Fruit fly (Drosophila melanogaster) whole organism, pupa: Measurements from ENCODE around the gene CG14339.

ENCODE experiments used
- CG10348 ChIP-seq: fragments of 200-800 bp; sonication (Bioruptor generic); IDR thresholded peaks from 2 replicates; pipeline ENCODE4 v1.3.6; 2022; ENCODE audit warnings: missing biosample characterization, missing genetic modification characterization
- CG12605 ChIP-seq: fragments of 200-800 bp; sonication (Bioruptor generic); IDR thresholded peaks from 2 replicates; pipeline ENCODE4 v1.3.6; 2022; ENCODE audit warnings: missing biosample characterization, missing genetic modification characterization
- CG13204 ChIP-seq: fragments of 200-800 bp; sonication (Bioruptor generic); optimal IDR thresholded peaks from 2 replicates; lab custom pipeline; 2018; ENCODE audit warnings: missing biosample characterization, mild to moderate bottlenecking, missing genetic modification characterization, moderate library complexity
- CG14655 ChIP-seq: fragments of 200-800 bp; sonication (Bioruptor generic); optimal IDR thresholded peaks from 3 replicates; lab custom pipeline; 2017; ENCODE audit warnings: mild to moderate bottlenecking, missing biosample characterization, missing genetic modification reagents, missing genetic modification characterization
- CG15710 ChIP-seq: fragments of 200-800 bp; sonication (Bioruptor generic); optimal IDR thresholded peaks from 2 replicates; lab custom pipeline; 2018; ENCODE audit warnings: missing biosample characterization, mild to moderate bottlenecking, missing genetic modification characterization, moderate library complexity
- CG17806 ChIP-seq: fragments of 200-800 bp; sonication (Bioruptor generic); optimal IDR thresholded peaks from 2 replicates; lab custom pipeline; 2018; ENCODE audit warnings: missing biosample characterization, mild to moderate bottlenecking, missing genetic modification characterization, moderate library complexity
- CG32121 ChIP-seq: fragments of 200-800 bp; sonication (Bioruptor generic); IDR thresholded peaks from 2 replicates; pipeline ENCODE4 v1.3.6; 2022; ENCODE audit warnings: missing biosample characterization, missing genetic modification characterization
- CG34367 ChIP-seq: fragments of 200-800 bp; sonication (Bioruptor generic); optimal IDR thresholded peaks from 2 replicates; lab custom pipeline; 2018; ENCODE audit warnings: missing biosample characterization, mild to moderate bottlenecking, missing genetic modification characterization
- CG4496 ChIP-seq: fragments of 200-800 bp; sonication (Bioruptor generic); IDR thresholded peaks from 3 replicates; pipeline ENCODE4 v1.3.6; 2022; ENCODE audit warnings: missing biosample characterization, missing genetic modification characterization
- CG8159 ChIP-seq: fragments of 200-800 bp; sonication (Bioruptor generic); optimal IDR thresholded peaks from 3 replicates; lab custom pipeline; 2018; ENCODE audit warnings: missing biosample characterization, mild to moderate bottlenecking, missing genetic modification characterization, moderate library complexity
- CG8301 ChIP-seq: fragments of 200-800 bp; sonication (Bioruptor generic); optimal IDR thresholded peaks from 2 replicates; lab custom pipeline; 2018; ENCODE audit warnings: missing biosample characterization, mild to moderate bottlenecking, missing genetic modification characterization
- CG9948 ChIP-seq: fragments of 200-800 bp; sonication (Bioruptor generic); optimal IDR thresholded peaks from 2 replicates; lab custom pipeline; 2018; ENCODE audit warnings: missing biosample characterization, mild to moderate bottlenecking, missing genetic modification characterization, moderate library complexity
- D1 ChIP-seq: fragments of 200-800 bp; sonication (Bioruptor generic); optimal IDR thresholded peaks from 2 replicates; lab custom pipeline; 2018; ENCODE audit warnings: missing biosample characterization, mild to moderate bottlenecking, missing genetic modification characterization, moderate library complexity
- EcR ChIP-seq: fragments of 200-800 bp; sonication (Bioruptor generic); optimal IDR thresholded peaks from 3 replicates; lab custom pipeline; 2019; ENCODE audit warnings: missing biosample characterization, missing genetic modification characterization, mild to moderate bottlenecking, moderate library complexity, missing genetic modification reagents
- Ets98B ChIP-seq: fragments of 200-800 bp; sonication (Bioruptor generic); IDR thresholded peaks from 2 replicates; pipeline ENCODE4 v1.3.6; 2022; ENCODE audit warnings: missing biosample characterization, missing genetic modification characterization
- Pif1A ChIP-seq: fragments of 200-800 bp; sonication (Bioruptor generic); optimal IDR thresholded peaks from 3 replicates; lab custom pipeline; 2016; ENCODE audit warnings: missing biosample characterization, missing genetic modification characterization
- Pif1B ChIP-seq: fragments of 200-800 bp; sonication (Bioruptor generic); optimal IDR thresholded peaks from 3 replicates; lab custom pipeline; 2016; ENCODE audit warnings: missing biosample characterization, missing genetic modification characterization
- Snoo ChIP-seq: fragments of 200-800 bp; sonication (Bioruptor generic); optimal IDR thresholded peaks from 3 replicates; lab custom pipeline; 2017; ENCODE audit warnings: missing biosample characterization, mild to moderate bottlenecking, missing genetic modification characterization, inconsistent platforms
- fd96Ca ChIP-seq: fragments of 200-800 bp; sonication (Bioruptor generic); IDR thresholded peaks from 3 replicates; pipeline ENCODE4 v1.3.6; 2022; ENCODE audit warnings: missing biosample characterization, missing genetic modification characterization
- gl ChIP-seq: fragments of 200-800 bp; sonication (Bioruptor generic); optimal IDR thresholded peaks from 2 replicates; lab custom pipeline; 2018; ENCODE audit warnings: missing biosample characterization, mild to moderate bottlenecking, missing genetic modification characterization
- rn ChIP-seq: fragments of 200-800 bp; sonication (Bioruptor generic); IDR thresholded peaks from 2 replicates; pipeline ENCODE4 v1.3.6; 2022; ENCODE audit warnings: missing biosample characterization, missing genetic modification characterization

Gene CG14339

DNA sequence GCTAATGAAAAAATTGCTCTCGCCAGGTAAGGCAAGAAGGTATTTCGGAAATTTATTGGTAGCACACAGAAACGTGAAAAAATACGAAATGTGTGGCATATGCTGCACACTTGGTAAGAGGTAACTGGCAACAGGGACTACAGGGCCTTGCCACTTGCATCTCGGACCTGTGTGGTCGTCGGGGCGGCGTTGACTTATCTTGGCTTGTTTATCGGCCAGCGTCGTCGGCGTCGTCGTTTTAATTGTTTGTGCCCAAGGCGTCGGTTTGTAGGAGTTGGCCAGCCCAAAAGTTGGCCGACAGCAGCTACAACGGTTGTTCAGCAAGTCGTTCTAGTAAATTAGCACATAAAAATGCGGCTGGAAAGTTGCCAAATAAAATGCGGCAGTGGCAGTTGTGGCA, 42.0 kb upstream of the CG14339 start:
- TF ChIP-seq CG15710 (tag; lab: Kevin White, UChicago), result no peak
- TF ChIP-seq Pif1B, result no peak
- no peak for TF ChIP-seq CG9948
- TF ChIP-seq Ets98B (GFP tag; lab: Robert Waterston, UW), result no peak
- TF ChIP-seq CG32121 (GFP tag; lab: Robert Waterston, UW), result no peak
- no peak for TF ChIP-seq CG10348 (GFP tag; lab: Robert Waterston, UW)
- TF ChIP-seq fd96Ca (GFP tag; lab: Robert Waterston, UW), result no peak
- TF ChIP-seq Snoo (tag; lab: Kevin White, UChicago), result no peak
- no peak for TF ChIP-seq CG13204 (GFP tag; lab: Kevin White, UChicago)
- no peak for TF ChIP-seq CG8301 (tag; lab: Kevin White, UChicago)
- TF ChIP-seq CG4496 (GFP tag; lab: Robert Waterston, UW), result no peak
- no peak for TF ChIP-seq EcR (GFP tag; lab: Kevin White, UChicago)
- no peak for TF ChIP-seq D1 (tag; lab: Kevin White, UChicago)
- no peak for TF ChIP-seq rn (GFP tag; lab: Robert Waterston, UW)
- TF ChIP-seq CG17806 (tag; lab: Kevin White, UChicago), result no peak
- no peak for TF ChIP-seq Pif1A (GFP tag; lab: Kevin White, UChicago)
- no peak for TF ChIP-seq CG34367 (tag; lab: Kevin White, UChicago)
- no peak for TF ChIP-seq CG14655 (GFP tag; lab: Kevin White, UChicago)

- no peak for TF ChIP-seq CG14655 (GFP tag; lab: Kevin White, UChicago)
- no peak for TF ChIP-seq fd96Ca (GFP tag; lab: Robert Waterston, UW)
- TF ChIP-seq Pif1B, result no peak
- TF ChIP-seq CG10348 (GFP tag; lab: Robert Waterston, UW), result no peak
- TF ChIP-seq CG9948, result no peak
- no peak for TF ChIP-seq rn (GFP tag; lab: Robert Waterston, UW)
- TF ChIP-seq Ets98B (GFP tag; lab: Robert Waterston, UW), result no peak
- TF ChIP-seq Pif1A (GFP tag; lab: Kevin White, UChicago), result no peak
- no peak for TF ChIP-seq CG32121 (GFP tag; lab: Robert Waterston, UW)
- TF ChIP-seq CG17806 (tag; lab: Kevin White, UChicago), result no peak
- no peak for TF ChIP-seq CG15710 (tag; lab: Kevin White, UChicago)
Observed at dm6 chr2L:1068004-1068403, 40.3 kb upstream of the CG14339 start.

- TF ChIP-seq CG10348 (GFP tag; lab: Robert Waterston, UW), result no peak
- no peak for TF ChIP-seq CG13204 (GFP tag; lab: Kevin White, UChicago)
- TF ChIP-seq fd96Ca (GFP tag; lab: Robert Waterston, UW), result no peak
- no peak for TF ChIP-seq Ets98B (GFP tag; lab: Robert Waterston, UW)
- no peak for TF ChIP-seq CG12605 (GFP tag; lab: Robert Waterston, UW)
- TF ChIP-seq D1 (tag; lab: Kevin White, UChicago), result no peak
- no peak for TF ChIP-seq rn (GFP tag; lab: Robert Waterston, UW)
- TF ChIP-seq CG8159 (tag; lab: Kevin White, UChicago), result no peak
- TF ChIP-seq CG9948, result no peak
- no peak for TF ChIP-seq CG14655 (GFP tag; lab: Kevin White, UChicago)
Observed at dm6 chr2L:1068517-1069107, 39.7 kb upstream of the CG14339 start.

DNA sequence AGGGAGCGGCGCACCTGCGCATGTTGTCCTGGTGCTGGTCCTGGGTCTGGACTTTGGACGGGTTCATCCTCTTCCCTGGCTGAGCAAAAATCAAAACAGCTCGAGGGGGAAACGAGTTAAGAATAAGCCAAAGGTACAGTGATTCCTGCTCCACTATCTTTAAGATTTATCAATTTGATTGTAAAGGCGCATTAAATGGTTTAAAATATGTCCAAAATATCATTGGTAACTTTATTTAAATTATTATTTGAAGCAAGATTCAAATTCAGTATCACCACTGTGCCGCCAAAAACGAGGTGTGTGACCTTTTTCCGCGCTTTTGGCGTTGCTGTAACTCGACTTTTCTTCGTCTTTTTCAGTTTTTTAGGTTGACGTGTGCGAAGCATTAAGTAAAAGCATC, 38.9 kb upstream of the CG14339 start:
- TF ChIP-seq CG4496 (GFP tag; lab: Robert Waterston, UW), result no peak
- TF ChIP-seq CG13204 (GFP tag; lab: Kevin White, UChicago), result no peak
- TF ChIP-seq EcR (GFP tag; lab: Kevin White, UChicago), result no peak
- TF ChIP-seq D1 (tag; lab: Kevin White, UChicago), result no peak
- TF ChIP-seq Snoo (tag; lab: Kevin White, UChicago), result no peak
- TF ChIP-seq CG17806 (tag; lab: Kevin White, UChicago), result no peak
- no peak for TF ChIP-seq CG10348 (GFP tag; lab: Robert Waterston, UW)
- TF ChIP-seq CG14655 (GFP tag; lab: Kevin White, UChicago), result no peak
- TF ChIP-seq CG12605 (GFP tag; lab: Robert Waterston, UW), result no peak
- no peak for TF ChIP-seq fd96Ca (GFP tag; lab: Robert Waterston, UW)
- TF ChIP-seq rn (GFP tag; lab: Robert Waterston, UW), result no peak
- no peak for TF ChIP-seq gl
- no peak for TF ChIP-seq Pif1B
- TF ChIP-seq CG34367 (tag; lab: Kevin White, UChicago), result no peak
- no peak for TF ChIP-seq CG9948
- TF ChIP-seq, all 21 proteins: peak for 0

- TF ChIP-seq CG4496 (GFP tag; lab: Robert Waterston, UW), result peak; percentile 68; the same call in 2 of the 3 replicates
- no peak for TF ChIP-seq CG10348 (GFP tag; lab: Robert Waterston, UW)
- TF ChIP-seq Pif1A (GFP tag; lab: Kevin White, UChicago), result peak; percentile 69
- peak; percentile 44 for TF ChIP-seq Pif1B
- no peak for TF ChIP-seq CG13204 (GFP tag; lab: Kevin White, UChicago)
- peak; percentile 75 for TF ChIP-seq CG8301 (tag; lab: Kevin White, UChicago)
- peak; percentile 79 for TF ChIP-seq CG14655 (GFP tag; lab: Kevin White, UChicago)
- TF ChIP-seq CG12605 (GFP tag; lab: Robert Waterston, UW), result no peak
- TF ChIP-seq Snoo (tag; lab: Kevin White, UChicago), result peak; percentile 53
- TF ChIP-seq CG34367 (tag; lab: Kevin White, UChicago), result peak; percentile 63
- peak; percentile 5 for TF ChIP-seq D1 (tag; lab: Kevin White, UChicago)
- TF ChIP-seq CG8159 (tag; lab: Kevin White, UChicago), result peak; percentile 72
- peak; percentile 70 for TF ChIP-seq CG15710 (tag; lab: Kevin White, UChicago)
- TF ChIP-seq rn (GFP tag; lab: Robert Waterston, UW), result no peak
- TF ChIP-seq CG9948, result peak; percentile 68
- TF ChIP-seq CG17806 (tag; lab: Kevin White, UChicago), result peak; percentile 70
- TF ChIP-seq gl, result peak; percentile 50
- TF ChIP-seq EcR (GFP tag; lab: Kevin White, UChicago), result no peak
- TF ChIP-seq CG32121 (GFP tag; lab: Robert Waterston, UW), result peak; percentile 39; the same call in 1 of the 2 replicates
- peak; percentile 59 for TF ChIP-seq Ets98B (GFP tag; lab: Robert Waterston, UW)
- TF ChIP-seq fd96Ca (GFP tag; lab: Robert Waterston, UW), result peak; percentile 72; the same call in 2 of the 3 replicates
Observed at dm6 chr2L:1070332-1070731, 38.0 kb upstream of the CG14339 start.
